Worm (Caenorhabditis elegans): ENCODE data around the gene pot-3.

pot-3 gene

DNA sequence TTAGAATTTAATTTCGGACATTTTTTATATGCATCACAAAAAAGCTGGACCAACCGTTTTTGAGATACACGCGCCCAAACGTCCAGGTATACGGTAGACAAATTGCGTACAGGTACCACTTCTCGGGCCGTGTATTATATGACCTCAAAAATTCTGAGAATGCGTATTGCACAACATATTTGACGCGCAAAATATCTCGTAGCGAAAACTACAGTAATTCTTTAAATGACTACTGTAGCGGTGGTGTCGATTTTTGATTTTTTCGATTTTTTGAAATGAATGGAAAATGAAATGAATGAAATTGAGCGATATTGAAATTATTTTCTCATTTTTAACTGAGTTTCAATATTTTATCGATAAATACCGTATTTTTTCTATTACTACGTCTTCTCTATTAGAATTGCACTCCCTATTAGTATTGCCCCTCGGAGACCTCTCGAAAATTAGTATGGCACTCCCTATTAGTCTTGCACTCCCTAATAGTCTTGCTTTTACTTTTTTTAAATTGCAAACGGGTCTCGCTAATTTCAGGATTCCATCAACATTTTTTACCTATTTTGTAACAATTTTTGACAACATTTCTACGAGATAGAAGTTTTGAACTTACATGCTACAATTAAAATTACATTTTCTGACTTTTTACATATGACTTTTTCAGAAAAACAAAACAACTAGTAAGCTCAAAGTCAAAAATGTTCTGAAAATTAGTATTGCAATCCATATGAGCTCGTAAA lies 488 bp upstream of the pot-3 start:
- TF ChIP-seq unc-42 (tag; optimal IDR thresholded peaks at IDR 0.05) (no peak), hlh-13 (GFP tag; optimal IDR thresholded peaks at IDR 0.05) (no peak), lin-11 (tag; optimal IDR thresholded peaks at IDR 0.05) (no peak), C38D4.7 (GFP tag; optimal IDR thresholded peaks at IDR 0.05) (peak; percentile 50), ceh-18 (tag; optimal IDR thresholded peaks at IDR 0.05) (no peak), ceh-22 (tag; optimal IDR thresholded peaks at IDR 0.05) (no peak), pqm-1 (tag; optimal IDR thresholded peaks at IDR 0.05) (no peak), pat-9 (tag; optimal IDR thresholded peaks at IDR 0.05) (peak; percentile 31), elt-4 (tag; optimal IDR thresholded peaks at IDR 0.05) (no peak), hlh-6 (tag; optimal IDR thresholded peaks at IDR 0.05) (no peak), unc-55 (GFP tag; optimal IDR thresholded peaks at IDR 0.05) (no peak), fax-1 (tag; optimal IDR thresholded peaks at IDR 0.05) (no peak), ceh-19 (GFP tag; optimal IDR thresholded peaks at IDR 0.05) (no peak), C08G9.2 (tag; optimal IDR thresholded peaks at IDR 0.05) (peak; percentile 7), rnt-1 (tag; optimal IDR thresholded peaks at IDR 0.05) (no peak), ref-2 (tag; optimal IDR thresholded peaks at IDR 0.05) (peak; percentile 62), tbx-2 (tag; optimal IDR thresholded peaks at IDR 0.05) (no peak), ztf-16 (tag; optimal IDR thresholded peaks at IDR 0.05) (no peak)
